Worm (Caenorhabditis elegans) whole organism, late embryonic: ENCODE results near the gene T25D1.2.

Experiments
- ceh-9 ChIP-seq: sonication (generic microtip); optimal IDR thresholded peaks from 2 replicates; lab custom pipeline; 2016; ENCODE audit warnings: mild to moderate bottlenecking, missing genetic modification characterization, inconsistent platforms, missing compliant biosample characterization
- fkh-10 ChIP-seq: fragments of 150-350 bp; optimal IDR thresholded peaks from 2 replicates; lab custom pipeline; 2014; ENCODE audit warnings: missing biosample characterization, missing genetic modification reagents, missing genetic modification characterization
- fkh-6 ChIP-seq: sonication (generic microtip); optimal IDR thresholded peaks from 2 replicates; lab custom pipeline; 2016; ENCODE audit warnings: missing genetic modification characterization, missing compliant biosample characterization
- nfya-1 ChIP-seq: sonication (generic microtip); optimal IDR thresholded peaks from 2 replicates; lab custom pipeline; 2017; ENCODE audit warnings: missing genetic modification characterization, mild to moderate bottlenecking, missing compliant biosample characterization, antibody characterized with exemption, moderate library complexity
- ttx-3 ChIP-seq: sonication (generic microtip); optimal IDR thresholded peaks from 2 replicates; lab custom pipeline; 2016; ENCODE audit warnings: missing genetic modification reagents, missing genetic modification characterization, missing compliant biosample characterization
- unc-55 ChIP-seq: sonication (generic microtip); optimal IDR thresholded peaks from 2 replicates; lab custom pipeline; 2017; ENCODE audit warnings: missing biosample characterization, missing genetic modification reagents, missing genetic modification characterization

- TF ChIP-seq fkh-10 (no peak), unc-55 (GFP tag; lab: Kevin White, UChicago) (no peak), fkh-6 (tag; lab: Kevin White, UChicago) (no peak), ceh-9 (no peak), nfya-1 (tag; lab: Kevin White, UChicago) (no peak), ttx-3 (no peak)
Measured at ce11 chrX:16484043-16484442, 31.3 kb upstream of the T25D1.2 start.
